Fruit fly (Drosophila melanogaster) whole organism, embryonic: Measurements from ENCODE around the gene CG5902.

Experiments used
- Atf3 ChIP-seq: fragments of 200-800 bp; sonication (Bioruptor generic); optimal IDR thresholded peaks from 3 replicates; lab custom pipeline; 2016; ENCODE audit warnings: missing biosample characterization, missing genetic modification characterization
- B-H2 ChIP-seq: fragments of 200-800 bp; sonication (Bioruptor generic); optimal IDR thresholded peaks from 2 replicates; lab custom pipeline; 2018; ENCODE audit warnings: missing biosample characterization, mild to moderate bottlenecking, missing genetic modification characterization
- Bgb ChIP-seq: fragments of 200-800 bp; sonication (Bioruptor generic); IDR thresholded peaks from 2 replicates; pipeline ENCODE4 v1.3.6; 2022; ENCODE audit warnings: missing biosample characterization, missing genetic modification characterization; ENCODE audit not compliant: partially characterized antibody
- BtbVII ChIP-seq: fragments of 200-800 bp; sonication (Bioruptor generic); optimal IDR thresholded peaks from 3 replicates; lab custom pipeline; 2017; ENCODE audit warnings: missing biosample characterization, mild to moderate bottlenecking, missing genetic modification characterization
- CG10267 ChIP-seq: fragments of 200-800 bp; sonication (Bioruptor generic); optimal IDR thresholded peaks from 2 replicates; lab custom pipeline; 2018; ENCODE audit warnings: missing biosample characterization, mild to moderate bottlenecking, missing genetic modification characterization, moderate library complexity
- CG10366 ChIP-seq: fragments of 200-800 bp; sonication (Bioruptor generic); IDR thresholded peaks from 2 replicates; pipeline ENCODE4 v1.3.6; 2022; ENCODE audit warnings: missing biosample characterization, missing genetic modification characterization
- CG10979 ChIP-seq: fragments of 200-800 bp; sonication (Bioruptor generic); optimal IDR thresholded peaks from 2 replicates; lab custom pipeline; 2018; ENCODE audit warnings: missing biosample characterization, mild to moderate bottlenecking, missing genetic modification characterization, moderate library complexity
- CG11696 ChIP-seq: fragments of 200-800 bp; sonication (Bioruptor generic); IDR thresholded peaks from 2 replicates; pipeline ENCODE4 v1.3.6; 2022; ENCODE audit warnings: missing biosample characterization, missing genetic modification characterization
- CG11723 ChIP-seq: fragments of 200-800 bp; sonication (Bioruptor generic); optimal IDR thresholded peaks from 2 replicates; lab custom pipeline; 2017; ENCODE audit warnings: missing biosample characterization, mild to moderate bottlenecking, missing genetic modification characterization
- CG13424 ChIP-seq: fragments of 200-800 bp; sonication (Bioruptor generic); optimal IDR thresholded peaks from 2 replicates; lab custom pipeline; 2019; ENCODE audit warnings: missing biosample characterization, mild to moderate bottlenecking, missing genetic modification characterization, moderate library complexity
- CG13894 ChIP-seq: fragments of 200-800 bp; sonication (Bioruptor generic); optimal IDR thresholded peaks from 3 replicates; lab custom pipeline; 2018; ENCODE audit warnings: missing biosample characterization, mild to moderate bottlenecking, missing genetic modification characterization, moderate library complexity
- CG16863 ChIP-seq: fragments of 200-800 bp; sonication (Bioruptor generic); optimal IDR thresholded peaks from 3 replicates; lab custom pipeline; 2016; ENCODE audit warnings: missing biosample characterization, missing genetic modification characterization
- CG17361 ChIP-seq: fragments of 200-800 bp; sonication (Bioruptor generic); IDR thresholded peaks from 3 replicates; pipeline ENCODE4 v1.3.6; 2022; ENCODE audit warnings: missing biosample characterization, missing genetic modification characterization
- CG17612 ChIP-seq: fragments of 200-800 bp; sonication (Bioruptor generic); IDR thresholded peaks from 2 replicates; pipeline ENCODE4 v1.3.6; 2022; ENCODE audit warnings: missing biosample characterization, missing genetic modification characterization
- CG1832 ChIP-seq: fragments of 200-800 bp; sonication (Bioruptor generic); optimal IDR thresholded peaks from 2 replicates; lab custom pipeline; 2017; ENCODE audit warnings: missing biosample characterization, mild to moderate bottlenecking, missing genetic modification characterization, inconsistent platforms
- CG2116 ChIP-seq: fragments of 200-800 bp; sonication (Bioruptor generic); optimal IDR thresholded peaks from 3 replicates; lab custom pipeline; 2018; ENCODE audit warnings: missing biosample characterization, mild to moderate bottlenecking, missing genetic modification characterization
- CG3407 ChIP-seq: fragments of 200-800 bp; sonication (Bioruptor generic); optimal IDR thresholded peaks from 2 replicates; lab custom pipeline; 2018; ENCODE audit warnings: missing biosample characterization, mild to moderate bottlenecking, missing genetic modification characterization
- CG3726 ChIP-seq: fragments of 200-800 bp; sonication (Bioruptor generic); IDR thresholded peaks from 3 replicates; pipeline ENCODE4, ENCODE4 v1.3.6; 2022; ENCODE audit warnings: missing biosample characterization, missing genetic modification characterization
- CG4424 ChIP-seq: fragments of 200-800 bp; sonication (Bioruptor generic); optimal IDR thresholded peaks from 3 replicates; lab custom pipeline; 2016; ENCODE audit warnings: missing biosample characterization, missing genetic modification characterization
- CG4820 ChIP-seq: fragments of 200-800 bp; sonication (Bioruptor generic); optimal IDR thresholded peaks from 3 replicates; lab custom pipeline; 2016; ENCODE audit warnings: missing biosample characterization, missing genetic modification characterization
- CG5245 ChIP-seq: fragments of 200-800 bp; sonication (Bioruptor generic); optimal IDR thresholded peaks from 3 replicates; lab custom pipeline; 2016; ENCODE audit warnings: missing biosample characterization, missing genetic modification characterization
- CG6654 ChIP-seq: fragments of 200-800 bp; sonication (Bioruptor generic); optimal IDR thresholded peaks from 2 replicates; lab custom pipeline; 2017; ENCODE audit warnings: missing biosample characterization, mild to moderate bottlenecking, missing genetic modification characterization
- CG9797 ChIP-seq: fragments of 200-800 bp; sonication (Bioruptor generic); optimal IDR thresholded peaks from 3 replicates; lab custom pipeline; 2018; ENCODE audit warnings: missing biosample characterization, mild to moderate bottlenecking, missing genetic modification characterization
- CG9817 ChIP-seq: fragments of 200-800 bp; sonication (Bioruptor generic); optimal IDR thresholded peaks from 2 replicates; lab custom pipeline; 2018; ENCODE audit warnings: missing biosample characterization, mild to moderate bottlenecking, missing genetic modification characterization, moderate library complexity
- Dfd ChIP-seq, 2 experiments: fragments of >200 bp; optimal IDR thresholded peaks; 2 replicates each; lab custom pipeline; 2017; ENCODE audit warnings: missing biosample characterization in 2 of 2, missing genetic modification characterization in 2 of 2
- Dip2 ChIP-seq: fragments of 200-800 bp; sonication (Bioruptor generic); IDR thresholded peaks from 2 replicates; pipeline ENCODE4 v1.3.6; 2022; ENCODE audit warnings: missing biosample characterization, missing genetic modification characterization
- Doc3 ChIP-seq: fragments of 200-800 bp; sonication (Bioruptor generic); IDR thresholded peaks from 3 replicates; pipeline ENCODE4 v1.3.6; 2022; ENCODE audit warnings: missing biosample characterization, missing genetic modification characterization; ENCODE audit not compliant: partially characterized antibody
- Dp ChIP-seq: fragments of 200-800 bp; sonication (Bioruptor generic); optimal IDR thresholded peaks from 2 replicates; lab custom pipeline; 2018; ENCODE audit warnings: missing biosample characterization, mild to moderate bottlenecking, missing genetic modification characterization, moderate library complexity
- Elba2 ChIP-seq: fragments of 200-800 bp; sonication (Bioruptor generic); optimal IDR thresholded peaks from 3 replicates; lab custom pipeline; 2016; ENCODE audit warnings: missing biosample characterization, missing genetic modification characterization
- Gug ChIP-seq: fragments of 200-800 bp; sonication (Bioruptor generic); IDR thresholded peaks from 4 replicates; pipeline ENCODE4 v1.3.6; 2022; ENCODE audit warnings: missing biosample characterization, missing genetic modification characterization
- Hmr ChIP-seq: fragments of 200-800 bp; sonication (Bioruptor generic); optimal IDR thresholded peaks from 3 replicates; lab custom pipeline; 2017; ENCODE audit warnings: mild to moderate bottlenecking, missing biosample characterization, missing genetic modification reagents, missing genetic modification characterization
- Hr51 ChIP-seq, 2 experiments: fragments of 200-800 bp; sonication (Bioruptor generic); optimal IDR thresholded peaks; 2 replicates in 1 of 2; 3 replicates in 1 of 2; lab custom pipeline; 2016 to 2018; ENCODE audit warnings: missing biosample characterization in 2 of 2, missing genetic modification characterization in 2 of 2, mild to moderate bottlenecking in 1 of 2, moderate library complexity in 1 of 2
- Mes4 ChIP-seq: fragments of 200-800 bp; sonication (Bioruptor generic); optimal IDR thresholded peaks from 2 replicates; lab custom pipeline; 2016; ENCODE audit warnings: missing biosample characterization, missing genetic modification characterization
- Tbp ChIP-seq: fragments of >200 bp; optimal IDR thresholded peaks from 2 replicates; lab custom pipeline; 2018; ENCODE audit warnings: missing biosample characterization, missing genetic modification characterization
- Usf ChIP-seq: fragments of 200-800 bp; sonication (Bioruptor generic); optimal IDR thresholded peaks from 2 replicates; lab custom pipeline; 2017; ENCODE audit warnings: missing genotype, missing biosample characterization, missing genetic modification characterization
- ac ChIP-seq: fragments of 200-800 bp; sonication (Bioruptor generic); optimal IDR thresholded peaks from 3 replicates; lab custom pipeline; 2017; ENCODE audit warnings: missing biosample characterization, mild to moderate bottlenecking, missing genetic modification characterization
- bowl ChIP-seq: fragments of 200-800 bp; sonication (Bioruptor generic); IDR thresholded peaks from 2 replicates; pipeline ENCODE4 v1.3.6; 2022; ENCODE audit warnings: missing biosample characterization, missing genetic modification characterization
- bsh ChIP-seq, 2 experiments: fragments of 200-800 bp; sonication (Bioruptor generic); optimal IDR thresholded peaks; 2 replicates each; lab custom pipeline; 2017 to 2018; ENCODE audit warnings: mild to moderate bottlenecking in 2 of 2, missing biosample characterization in 2 of 2, missing genetic modification characterization in 2 of 2, moderate library complexity in 1 of 2
- cad ChIP-seq: fragments of >200 bp; optimal IDR thresholded peaks from 2 replicates; lab custom pipeline; 2017; ENCODE audit warnings: missing biosample characterization, missing genetic modification characterization
- corto ChIP-seq: fragments of 200-800 bp; sonication (Bioruptor generic); optimal IDR thresholded peaks from 2 replicates; lab custom pipeline; 2016; ENCODE audit warnings: missing biosample characterization, mild to moderate bottlenecking, missing genetic modification characterization, moderate library complexity
- danr ChIP-seq: fragments of 200-800 bp; sonication (Bioruptor generic); IDR thresholded peaks from 2 replicates; pipeline ENCODE4 v1.3.6; 2022; ENCODE audit warnings: missing biosample characterization, missing genetic modification characterization
- dati ChIP-seq: fragments of 200-800 bp; sonication (Bioruptor generic); IDR thresholded peaks from 2 replicates; pipeline ENCODE4 v1.3.6; 2022; ENCODE audit warnings: missing biosample characterization, missing genetic modification characterization
- disco-r ChIP-seq: fragments of 200-800 bp; sonication (Bioruptor generic); optimal IDR thresholded peaks from 2 replicates; lab custom pipeline; 2016; ENCODE audit warnings: missing biosample characterization, missing genetic modification characterization
- ewg ChIP-seq: fragments of 200-800 bp; sonication (Bioruptor generic); optimal IDR thresholded peaks from 3 replicates; lab custom pipeline; 2017; ENCODE audit warnings: mild to moderate bottlenecking, missing biosample characterization, missing genetic modification reagents, missing genetic modification characterization
- gcm ChIP-seq: fragments of 200-800 bp; sonication (Bioruptor generic); optimal IDR thresholded peaks from 2 replicates; lab custom pipeline; 2019; ENCODE audit warnings: missing biosample characterization, mild to moderate bottlenecking, missing genetic modification characterization, moderate library complexity
- gt ChIP-seq: fragments of 200-800 bp; sonication (Bioruptor generic); IDR thresholded peaks from 2 replicates; pipeline ENCODE4 v1.3.6; 2022; ENCODE audit warnings: missing biosample characterization, missing genetic modification characterization
- kay ChIP-seq: fragments of 200-800 bp; sonication (Bioruptor generic); optimal IDR thresholded peaks from 2 replicates; lab custom pipeline; 2016; ENCODE audit warnings: missing biosample characterization, missing genetic modification characterization
- ro ChIP-seq: fragments of 200-800 bp; sonication (Bioruptor generic); IDR thresholded peaks from 2 replicates; pipeline ENCODE4 v1.3.6; 2022; ENCODE audit warnings: missing biosample characterization, missing genetic modification characterization
- trh ChIP-seq: fragments of 200-800 bp; sonication (Bioruptor generic); optimal IDR thresholded peaks from 2 replicates; lab custom pipeline; 2016; ENCODE audit warnings: missing biosample characterization, missing genetic modification characterization
- zfh1 ChIP-seq: fragments of 200-800 bp; sonication (Bioruptor generic); IDR thresholded peaks from 3 replicates; pipeline ENCODE4 v1.3.6; 2022; ENCODE audit warnings: missing biosample characterization, missing genetic modification characterization

Gene CG5902

DNA sequence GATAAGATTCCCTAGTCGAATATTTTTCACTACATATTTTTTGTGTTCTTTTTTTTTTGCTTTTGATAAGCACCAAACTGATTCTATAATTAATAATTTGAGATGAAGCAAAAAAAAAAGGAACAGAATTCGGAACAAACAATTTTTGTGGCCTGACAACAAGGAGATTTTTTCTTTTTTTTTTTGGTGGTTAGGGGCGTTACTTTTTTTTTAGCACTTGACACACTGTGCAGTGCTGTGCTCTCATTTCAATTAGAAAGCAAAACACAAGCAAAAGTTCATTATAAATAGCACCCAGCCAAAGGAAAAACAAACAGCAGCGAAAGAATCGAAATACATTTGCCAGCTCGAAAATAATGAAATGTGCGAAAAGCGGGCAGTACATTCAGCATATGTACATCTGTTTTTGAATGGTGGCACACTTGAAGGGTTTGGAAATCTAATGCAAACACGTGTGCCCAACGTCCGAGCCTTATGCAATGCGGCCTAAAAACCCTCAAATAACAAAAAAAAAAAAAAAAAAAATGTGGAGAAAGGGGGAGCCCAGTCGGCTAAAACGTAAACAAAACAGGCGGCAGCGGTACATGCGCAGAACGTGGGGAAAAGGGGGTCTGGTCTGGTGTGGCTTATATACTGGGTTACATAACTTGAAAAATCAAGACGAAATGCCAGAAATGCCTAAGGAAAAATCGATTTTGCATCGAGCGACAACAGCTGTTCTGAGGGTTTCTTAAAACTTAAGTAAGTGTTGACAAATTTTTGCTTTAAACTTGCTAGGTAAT lies 44.6 kb upstream of the CG5902 start (continued):
- no peak for TF ChIP-seq Usf (GFP tag; lab: Kevin White, UChicago)
- peak in 1 of 2 experiments; percentile 45 for TF ChIP-seq Hr51 (GFP tag; optimal IDR thresholded peaks at IDR 0.05; lab: Kevin White, UChicago)
- no peak for TF ChIP-seq ac (GFP tag; lab: Kevin White, UChicago)
- TF ChIP-seq Hmr = peak; percentile 54
- TF ChIP-seq gcm (GFP tag; lab: Kevin White, UChicago) = no peak
- TF ChIP-seq CG16863 = peak; percentile 40
- no peak for TF ChIP-seq Tbp (GFP tag; lab: Kevin White, UChicago)
- TF ChIP-seq ro = no peak; the same call in 1 of the 2 replicates
- no peak for TF ChIP-seq disco-r (GFP tag; lab: Kevin White, UChicago)
- no peak for TF ChIP-seq CG11696 (GFP tag; lab: Robert Waterston, UW)
- TF ChIP-seq CG3407 (GFP tag; lab: Kevin White, UChicago) = no peak
- TF ChIP-seq Dip2 (GFP tag; lab: Robert Waterston, UW) = no peak
- TF ChIP-seq bowl (GFP tag; lab: Robert Waterston, UW) = no peak
- peak; percentile 11 for TF ChIP-seq CG4424 (GFP tag; lab: Kevin White, UChicago)
- TF ChIP-seq CG3726 = no peak
- no peak for TF ChIP-seq CG13424 (tag; lab: Kevin White, UChicago)
- TF ChIP-seq Doc3 (GFP tag; lab: Robert Waterston, UW) = no peak
- no peak for TF ChIP-seq Elba2
- TF ChIP-seq CG10267 (tag; lab: Kevin White, UChicago) = no peak
- TF ChIP-seq dati (GFP tag; lab: Robert Waterston, UW) = no peak
- no peak for TF ChIP-seq CG2116 (GFP tag; lab: Kevin White, UChicago)
- TF ChIP-seq trh = no peak
- TF ChIP-seq CG11723 (GFP tag; lab: Kevin White, UChicago) = no peak
- TF ChIP-seq CG1832 = no peak
- no peak for TF ChIP-seq Dp
- no peak for TF ChIP-seq Dfd (GFP tag; optimal IDR thresholded peaks at IDR 0.05; lab: Kevin White, UChicago)
- no peak for TF ChIP-seq kay (GFP tag; lab: Kevin White, UChicago)
- TF ChIP-seq CG10366 (GFP tag; lab: Robert Waterston, UW) = no peak
- no peak for TF ChIP-seq CG13894 (tag; lab: Kevin White, UChicago)
- no peak for TF ChIP-seq cad (GFP tag; lab: Kevin White, UChicago)
- peak in 1 of 2 experiments; percentile 5 for TF ChIP-seq bsh (GFP tag; optimal IDR thresholded peaks at IDR 0.05; lab: Kevin White, UChicago)
- TF ChIP-seq ewg = peak; percentile 3
- peak; percentile 21 for TF ChIP-seq CG9817 (tag; lab: Kevin White, UChicago)
- no peak for TF ChIP-seq corto (GFP tag; lab: Kevin White, UChicago)
- no peak for TF ChIP-seq B-H2 (GFP tag; lab: Kevin White, UChicago)
- no peak for TF ChIP-seq Mes4 (GFP tag; lab: Kevin White, UChicago)
- TF ChIP-seq CG9797 (GFP tag; lab: Kevin White, UChicago) = no peak
- no peak for TF ChIP-seq CG10979 (tag; lab: Kevin White, UChicago)
- 0 out of 3 replicates have a peak, but pooled peaks have one; percentile 34 for TF ChIP-seq CG17361 (GFP tag; lab: Robert Waterston, UW)
- no peak for TF ChIP-seq danr (GFP tag; lab: Robert Waterston, UW)
- TF ChIP-seq CG5245 (GFP tag; lab: Kevin White, UChicago) = no peak
- 0 out of 3 replicates have a peak, but pooled peaks have one; percentile 40 for TF ChIP-seq zfh1 (GFP tag; lab: Robert Waterston, UW)
- no peak for TF ChIP-seq gt
- peak; percentile 49; the same call in 2 of the 4 replicates for TF ChIP-seq Gug (GFP tag; lab: Robert Waterston, UW)
- no peak for TF ChIP-seq Bgb (GFP tag; lab: Robert Waterston, UW)
- TF ChIP-seq CG6654 (GFP tag; lab: Kevin White, UChicago) = no peak
- no peak for TF ChIP-seq BtbVII
- no peak for TF ChIP-seq Atf3 (GFP tag; lab: Kevin White, UChicago)
- peak; percentile 22 for TF ChIP-seq CG4820 (GFP tag; lab: Kevin White, UChicago)
- TF ChIP-seq CG17612 (GFP tag; lab: Robert Waterston, UW) = no peak
